Worm (Caenorhabditis elegans): Measurements from ENCODE around the gene osm-3.

The osm-3 gene

ce11 chrIV:3805219-3805618 is 4.4 kb upstream of the osm-3 start, which contains the start of gene fbxc-47:
Gene fbxc-47 (plus strand): TSS chrIV:3805519.
- no peak for TF ChIP-seq nhr-10 (tag; optimal IDR thresholded peaks at IDR 0.05)
- TF ChIP-seq ceh-82 (tag; optimal IDR thresholded peaks at IDR 0.05): no peak
- no peak for TF ChIP-seq lin-39 (tag; optimal IDR thresholded peaks at IDR 0.05)
- no peak for TF ChIP-seq nhr-77 (tag; optimal IDR thresholded peaks at IDR 0.05)
- TF ChIP-seq gmeb-1 (tag; optimal IDR thresholded peaks at IDR 0.05): no peak
- no peak for TF ChIP-seq crh-2 (tag; optimal IDR thresholded peaks at IDR 0.05)
- no peak for TF ChIP-seq unc-55 (GFP tag; optimal IDR thresholded peaks at IDR 0.05)
- no peak for TF ChIP-seq unc-39 (tag; optimal IDR thresholded peaks at IDR 0.05)
- no peak for TF ChIP-seq mbf-1 (tag; optimal IDR thresholded peaks at IDR 0.05)
- no peak for TF ChIP-seq dmd-4 (tag; optimal IDR thresholded peaks at IDR 0.05)
- no peak for TF ChIP-seq nhr-6 (tag; optimal IDR thresholded peaks at IDR 0.05)

- TF ChIP-seq ama-1 (optimal IDR thresholded peaks at IDR 0.05) (no peak), F13H6.1 (tag; optimal IDR thresholded peaks at IDR 0.05) (peak; percentile 57), unc-55 (GFP tag; optimal IDR thresholded peaks at IDR 0.05) (peak; percentile 64), gmeb-1 (tag; optimal IDR thresholded peaks at IDR 0.05) (peak; percentile 66), lin-39 (tag; optimal IDR thresholded peaks at IDR 0.05) (no peak), blmp-1 (tag; optimal IDR thresholded peaks at IDR 0.05; ENCODE audit: insufficient read depth) (no peak), peb-1 (tag; optimal IDR thresholded peaks at IDR 0.05) (no peak), lsy-2 (tag; optimal IDR thresholded peaks at IDR 0.05) (peak; percentile 33 to 80), nhr-21 (tag; optimal IDR thresholded peaks at IDR 0.05) (peak; percentile 18), sma-9 (GFP tag; optimal IDR thresholded peaks at IDR 0.05) (peak; percentile 85), sma-9 (tag; optimal IDR thresholded peaks at IDR 0.05) (no peak), C34F6.9 (tag; optimal IDR thresholded peaks at IDR 0.05) (peak; percentile 61), mab-5 (tag; optimal IDR thresholded peaks at IDR 0.05) (peak; percentile 33), ztf-1 (GFP tag; conservative IDR thresholded peaks at IDR 0.05) (no peak), sma-3 (GFP tag; optimal IDR thresholded peaks at IDR 0.05) (peak; percentile 74), fos-1 (tag; optimal IDR thresholded peaks at IDR 0.05) (peak; percentile 14), crh-2 (tag; optimal IDR thresholded peaks at IDR 0.05) (peak; percentile 48), zag-1 (tag; optimal IDR thresholded peaks at IDR 0.05) (no peak), ztf-11 (tag; optimal IDR thresholded peaks at IDR 0.05) (no peak), lin-13 (GFP tag; optimal IDR thresholded peaks at IDR 0.05) (peak; percentile 39), R02D3.7 (tag; optimal IDR thresholded peaks at IDR 0.05) (peak; percentile 67), nhr-25 (tag; optimal IDR thresholded peaks at IDR 0.05) (peak; percentile 49)
These were observed 2.4 kb upstream of the osm-3 start, which contains the start of the genes algn-14 and M02B7.2 for ce11 chrIV:3803252-3803651. Gene algn-14 (minus strand): TSS chrIV:3803426. Gene M02B7.2 (plus strand): TSS chrIV:3803581.

- TF ChIP-seq crh-2 (tag; optimal IDR thresholded peaks at IDR 0.05): no peak
- TF ChIP-seq R02D3.7 (tag; optimal IDR thresholded peaks at IDR 0.05): no peak
- TF ChIP-seq egl-27 (tag; optimal IDR thresholded peaks at IDR 0.05): no peak
These were observed 3.4 kb downstream of the osm-3 start for ce11 chrIV:3797442-3797841.

- TF ChIP-seq Y55F3AM.14 (GFP tag; optimal IDR thresholded peaks at IDR 0.05) (no peak), dmd-4 (tag; optimal IDR thresholded peaks at IDR 0.05) (no peak), aly-2 (tag; optimal IDR thresholded peaks at IDR 0.05) (no peak), snpc-4 (tag; optimal IDR thresholded peaks at IDR 0.05) (no peak), R02D3.7 (tag; optimal IDR thresholded peaks at IDR 0.05) (no peak), mab-5 (tag; optimal IDR thresholded peaks at IDR 0.05) (no peak), sem-4 (tag; optimal IDR thresholded peaks at IDR 0.05) (no peak), sma-3 (GFP tag; optimal IDR thresholded peaks at IDR 0.05) (no peak), lin-39 (tag; optimal IDR thresholded peaks at IDR 0.05) (no peak), nhr-11 (tag; optimal IDR thresholded peaks at IDR 0.05) (no peak), lsy-2 (tag; optimal IDR thresholded peaks at IDR 0.05) (no peak), C34F6.9 (tag; optimal IDR thresholded peaks at IDR 0.05) (no peak), ztf-4 (tag; optimal IDR thresholded peaks at IDR 0.05) (no peak), skn-1 (tag; optimal IDR thresholded peaks at IDR 0.05) (no peak), alr-1 (tag; optimal IDR thresholded peaks at IDR 0.05) (no peak), lin-13 (GFP tag; optimal IDR thresholded peaks at IDR 0.05) (no peak)
These were observed 6.4 kb downstream of the osm-3 start, which contains the start of gene K09B3.1 for ce11 chrIV:3794437-3794836. Gene K09B3.1 (plus strand): TSS chrIV:3794737.
